Worm (Caenorhabditis elegans) whole organism, early embryonic: ENCODE measurements around the gene T19C3.2.

Experiments used
- B0310.2 ChIP-seq: sonication (generic microtip); optimal IDR thresholded peaks from 2 replicates; lab custom pipeline; 2016; ENCODE audit warnings: mild to moderate bottlenecking, missing genetic modification characterization, missing compliant biosample characterization
- F13C5.2 ChIP-seq: sonication (generic microtip); optimal IDR thresholded peaks from 2 replicates; lab custom pipeline; 2017; ENCODE audit warnings: mild to moderate bottlenecking, missing genetic modification characterization, inconsistent platforms, missing compliant biosample characterization
- aly-1 ChIP-seq: sonication (generic microtip); optimal IDR thresholded peaks from 2 replicates; lab custom pipeline; 2016; ENCODE audit warnings: missing genetic modification characterization, missing compliant biosample characterization
- ama-1 ChIP-seq: fragments of 150-350 bp; optimal IDR thresholded peaks from 2 replicates; lab custom pipeline; 2014
- ceh-13 ChIP-seq: fragments of 200-800 bp; sonication (Bioruptor generic); optimal IDR thresholded peaks from 2 replicates; lab custom pipeline; 2018; ENCODE audit warnings: mild to moderate bottlenecking, missing genetic modification characterization, missing compliant biosample characterization
- ceh-36 ChIP-seq: sonication (generic microtip); optimal IDR thresholded peaks from 2 replicates; lab custom pipeline; 2016; ENCODE audit warnings: missing genetic modification characterization, inconsistent platforms, missing compliant biosample characterization
- ets-7 ChIP-seq: sonication (generic microtip); optimal IDR thresholded peaks from 2 replicates; lab custom pipeline; 2016; ENCODE audit warnings: missing genotype, missing genetic modification characterization, missing compliant biosample characterization
- flt-1 ChIP-seq: fragments of 200-800 bp; sonication (Bioruptor generic); IDR thresholded peaks from 2 replicates; pipeline ENCODE4 v1.3.6; 2022; ENCODE audit warnings: missing genetic modification characterization, missing compliant biosample characterization
- hmbx-1 ChIP-seq: sonication (generic microtip); optimal IDR thresholded peaks from 2 replicates; lab custom pipeline; 2016; ENCODE audit warnings: mild to moderate bottlenecking, missing genetic modification characterization, missing compliant biosample characterization
- hmg-4 ChIP-seq: fragments of 200-800 bp; sonication (Bioruptor generic); optimal IDR thresholded peaks from 2 replicates; lab custom pipeline; 2018; ENCODE audit warnings: mild to moderate bottlenecking, missing genetic modification characterization, missing compliant biosample characterization
- hnd-1 ChIP-seq: sonication (generic microtip); optimal IDR thresholded peaks from 2 replicates; lab custom pipeline; 2016; ENCODE audit warnings: missing genetic modification characterization, missing compliant biosample characterization
- pes-1 ChIP-seq: fragments of 200-800 bp; sonication (Bioruptor generic); IDR thresholded peaks from 2 replicates; pipeline ENCODE4 v1.3.6; 2022; ENCODE audit warnings: missing genetic modification reagents, missing genetic modification characterization, missing compliant biosample characterization
- scrt-1 ChIP-seq: fragments of 200-800 bp; sonication (Bioruptor generic); IDR thresholded peaks from 2 replicates; pipeline ENCODE4 v1.3.6; 2022; ENCODE audit warnings: missing genetic modification characterization, missing compliant biosample characterization
- sea-1 ChIP-seq: fragments of 200-800 bp; sonication (Bioruptor generic); conservative IDR thresholded peaks from 2 replicates; pipeline ENCODE4 v1.3.6; 2022; ENCODE audit warnings: missing genetic modification characterization, missing compliant biosample characterization
- tbx-11 ChIP-seq: fragments of 200-800 bp; sonication (Bioruptor generic); IDR thresholded peaks from 2 replicates; pipeline ENCODE4 v1.3.6; 2022; ENCODE audit warnings: missing genetic modification characterization, missing compliant biosample characterization
- tbx-37 ChIP-seq: fragments of 200-800 bp; sonication (Bioruptor generic); conservative IDR thresholded peaks from 2 replicates; pipeline ENCODE4 v1.3.6; 2022; ENCODE audit warnings: missing genetic modification reagents, missing genetic modification characterization, missing compliant biosample characterization
- tra-4 ChIP-seq: sonication (generic microtip); optimal IDR thresholded peaks from 2 replicates; lab custom pipeline; 2017; ENCODE audit warnings: missing genetic modification characterization, missing compliant biosample characterization

Gene T19C3.2

ce11 chrIII:617467-617866, at the start of gene T19C3.2:
Gene T19C3.2 (minus strand): TSS chrIII:617567.
- TF ChIP-seq aly-1 (tag; lab: Kevin White, UChicago) (no peak), tbx-11 (GFP tag; lab: Robert Waterston, UW) (no peak), ama-1 (no peak), ceh-36 (tag; lab: Kevin White, UChicago) (no peak), ets-7 (no peak)

- TF ChIP-seq F13C5.2 (tag; lab: Kevin White, UChicago): no peak
- TF ChIP-seq ama-1: no peak
- TF ChIP-seq tbx-11 (GFP tag; lab: Robert Waterston, UW): no peak
- no peak for TF ChIP-seq hnd-1 (tag; lab: Kevin White, UChicago)
- no peak for TF ChIP-seq ceh-13
- TF ChIP-seq hmbx-1 (tag; lab: Kevin White, UChicago): no peak
- no peak for TF ChIP-seq flt-1 (GFP tag; lab: Robert Waterston, UW)
- TF ChIP-seq hmg-4: no peak
- no peak for TF ChIP-seq ceh-36 (tag; lab: Kevin White, UChicago)
- no peak for TF ChIP-seq sea-1 (GFP tag; lab: Robert Waterston, UW)
- TF ChIP-seq ets-7: no peak
- no peak for TF ChIP-seq aly-1 (tag; lab: Kevin White, UChicago)
- TF ChIP-seq B0310.2 (tag; lab: Kevin White, UChicago): no peak
- TF ChIP-seq scrt-1 (GFP tag; lab: Robert Waterston, UW): no peak
- TF ChIP-seq tra-4: no peak
- TF ChIP-seq pes-1: no peak
- TF ChIP-seq tbx-37 (GFP tag; lab: Robert Waterston, UW): no peak
Observed at ce11 chrIII:665173-665757, 47.9 kb upstream of the T19C3.2 start, which contains the start of gene C09F5.3. Gene C09F5.3 (minus strand): TSS chrIII:665266.

ce11 chrIII:658357-658756, 41.0 kb upstream of the T19C3.2 start, which contains the start of gene C09F5.1:
Gene C09F5.1 (plus strand): TSS chrIII:658709.
- no peak for TF ChIP-seq tbx-11 (GFP tag; lab: Robert Waterston, UW)
- no peak for TF ChIP-seq hmg-4
- TF ChIP-seq flt-1 (GFP tag; lab: Robert Waterston, UW): no peak
- TF ChIP-seq F13C5.2 (tag; lab: Kevin White, UChicago): no peak
- no peak for TF ChIP-seq tra-4
- TF ChIP-seq ceh-13: no peak
- TF ChIP-seq scrt-1 (GFP tag; lab: Robert Waterston, UW): no peak
- TF ChIP-seq ets-7: no peak
- TF ChIP-seq tbx-37 (GFP tag; lab: Robert Waterston, UW): no peak
- TF ChIP-seq ama-1: no peak
- TF ChIP-seq aly-1 (tag; lab: Kevin White, UChicago): no peak
- no peak for TF ChIP-seq sea-1 (GFP tag; lab: Robert Waterston, UW)
- TF ChIP-seq B0310.2 (tag; lab: Kevin White, UChicago): no peak

- TF ChIP-seq ceh-36 (tag; lab: Kevin White, UChicago) (peak; percentile 20), ceh-13 (no peak), F13C5.2 (tag; lab: Kevin White, UChicago) (no peak), hmg-4 (no peak), tbx-37 (GFP tag; lab: Robert Waterston, UW) (no peak)
Observed at ce11 chrIII:657241-657640, 39.9 kb upstream of the T19C3.2 start.

ce11 chrIII:656660-657059, 39.3 kb upstream of the T19C3.2 start:
- TF ChIP-seq ceh-13: no peak
- TF ChIP-seq scrt-1 (GFP tag; lab: Robert Waterston, UW): no peak
- no peak for TF ChIP-seq hmg-4
- no peak for TF ChIP-seq hmbx-1 (tag; lab: Kevin White, UChicago)
- TF ChIP-seq F13C5.2 (tag; lab: Kevin White, UChicago): no peak

- TF ChIP-seq F13C5.2 (tag; lab: Kevin White, UChicago): no peak
- TF ChIP-seq tra-4: no peak
- no peak for TF ChIP-seq pes-1
- no peak for TF ChIP-seq scrt-1 (GFP tag; lab: Robert Waterston, UW)
- no peak for TF ChIP-seq aly-1 (tag; lab: Kevin White, UChicago)
- TF ChIP-seq ceh-36 (tag; lab: Kevin White, UChicago): no peak
- no peak for TF ChIP-seq ceh-13
- no peak for TF ChIP-seq hmg-4
- TF ChIP-seq sea-1 (GFP tag; lab: Robert Waterston, UW): no peak
- TF ChIP-seq hnd-1 (tag; lab: Kevin White, UChicago): no peak
- no peak for TF ChIP-seq ets-7
- TF ChIP-seq flt-1 (GFP tag; lab: Robert Waterston, UW): no peak
- TF ChIP-seq hmbx-1 (tag; lab: Kevin White, UChicago): no peak
- TF ChIP-seq B0310.2 (tag; lab: Kevin White, UChicago): no peak
- TF ChIP-seq tbx-11 (GFP tag; lab: Robert Waterston, UW): no peak
- TF ChIP-seq tbx-37 (GFP tag; lab: Robert Waterston, UW): no peak
Observed at ce11 chrIII:654365-654764, 37.0 kb upstream of the T19C3.2 start.

- TF ChIP-seq ets-7: no peak
- no peak for TF ChIP-seq hnd-1 (tag; lab: Kevin White, UChicago)
- TF ChIP-seq pes-1: no peak
- no peak for TF ChIP-seq F13C5.2 (tag; lab: Kevin White, UChicago)
- TF ChIP-seq flt-1 (GFP tag; lab: Robert Waterston, UW): no peak
- no peak for TF ChIP-seq hmbx-1 (tag; lab: Kevin White, UChicago)
- TF ChIP-seq sea-1 (GFP tag; lab: Robert Waterston, UW): no peak
- no peak for TF ChIP-seq ama-1
- no peak for TF ChIP-seq tbx-37 (GFP tag; lab: Robert Waterston, UW)
- TF ChIP-seq aly-1 (tag; lab: Kevin White, UChicago): no peak
- TF ChIP-seq tra-4: no peak
- no peak for TF ChIP-seq B0310.2 (tag; lab: Kevin White, UChicago)
- no peak for TF ChIP-seq ceh-36 (tag; lab: Kevin White, UChicago)
- no peak for TF ChIP-seq scrt-1 (GFP tag; lab: Robert Waterston, UW)
- TF ChIP-seq tbx-11 (GFP tag; lab: Robert Waterston, UW): no peak
- TF ChIP-seq ceh-13: no peak
- TF ChIP-seq hmg-4: no peak
Observed at ce11 chrIII:651587-651986, 34.2 kb upstream of the T19C3.2 start.
